Worm (Caenorhabditis elegans) whole organism, young adult: ENCODE measurements around the gene K08F8.7.

Experiments
- B0035.1 ChIP-seq: sonication (generic microtip); optimal IDR thresholded peaks from 2 replicates; lab custom pipeline; 2016; ENCODE audit warnings: missing genetic modification characterization, mild to moderate bottlenecking, missing compliant biosample characterization, missing genotype, missing genetic modification reagents
- B0261.1 ChIP-seq: sonication (generic microtip); optimal IDR thresholded peaks from 2 replicates; lab custom pipeline; 2016; ENCODE audit warnings: mild to moderate bottlenecking, missing genetic modification characterization, moderate library complexity, missing compliant biosample characterization
- F49E8.2 ChIP-seq: sonication (generic microtip); optimal IDR thresholded peaks from 3 replicates; lab custom pipeline; 2017; ENCODE audit warnings: missing genetic modification characterization, mild to moderate bottlenecking, missing compliant biosample characterization, antibody characterized with exemption, moderate library complexity; ENCODE audit not compliant: insufficient read depth
- Y67H2A.10 ChIP-seq: fragments of 200-800 bp; sonication (Bioruptor generic); conservative IDR thresholded peaks from 2 replicates; pipeline ENCODE4 v1.3.6; 2022; ENCODE audit warnings: missing genetic modification reagents, missing genetic modification characterization, missing compliant biosample characterization
- attf-3 ChIP-seq: fragments of 200-800 bp; sonication (Bioruptor generic); conservative IDR thresholded peaks from 2 replicates; pipeline ENCODE4 v1.3.6; 2022; ENCODE audit warnings: missing genetic modification reagents, missing genetic modification characterization, missing compliant biosample characterization
- fkh-3 ChIP-seq: sonication (generic microtip); optimal IDR thresholded peaks from 2 replicates; lab custom pipeline; 2016; ENCODE audit warnings: mild to moderate bottlenecking, missing genetic modification characterization, missing compliant biosample characterization
- hrde-1 ChIP-seq: sonication (generic microtip); optimal IDR thresholded peaks from 2 replicates; lab custom pipeline; 2016; ENCODE audit warnings: missing genetic modification characterization, mild to moderate bottlenecking, missing compliant biosample characterization, moderate library complexity, missing genotype, missing genetic modification reagents, borderline replicate concordance
- mxl-1 ChIP-seq: sonication (generic microtip); optimal IDR thresholded peaks from 2 replicates; lab custom pipeline; 2016; ENCODE audit warnings: missing genetic modification characterization, missing compliant biosample characterization
- nfyb-1 ChIP-seq: fragments of 200-800 bp; sonication (Bioruptor generic); IDR thresholded peaks from 2 replicates; pipeline ENCODE4 v1.3.6; 2022; ENCODE audit warnings: missing genetic modification reagents, missing genetic modification characterization, missing compliant biosample characterization
- pha-4 ChIP-seq: fragments of 150-350 bp; sonication (generic microtip); optimal IDR thresholded peaks from 2 replicates; lab custom pipeline; 2014; ENCODE audit warnings: missing biosample characterization, missing genetic modification reagents, missing genetic modification characterization
- snpc-1.1 ChIP-seq: sonication (generic microtip); optimal IDR thresholded peaks from 2 replicates; lab custom pipeline; 2017; ENCODE audit warnings: missing genetic modification characterization, mild to moderate bottlenecking, missing compliant biosample characterization, antibody characterized with exemption, moderate library complexity, missing genotype, missing genetic modification reagents; ENCODE audit not compliant: insufficient read depth
- snpc-4 ChIP-seq, 5 experiments: fragments of 150-350 bp in 1 of 5; sonication (generic microtip) in 4 of 5; optimal IDR thresholded peaks; 2 replicates each; lab custom pipeline; 2014 to 2018; ENCODE audit warnings: missing genetic modification characterization in 5 of 5, missing biosample characterization in 3 of 5, antibody characterized with exemption in 2 of 5, mild to moderate bottlenecking in 2 of 5, missing compliant biosample characterization in 2 of 5, missing genotype in 2 of 5, moderate library complexity in 2 of 5, missing genetic modification reagents in 1 of 5
- tbp1 ChIP-seq: fragments of 200-800 bp; sonication (Bioruptor generic); optimal IDR thresholded peaks from 2 replicates; lab custom pipeline; 2018; ENCODE audit warnings: mild to moderate bottlenecking, missing genetic modification characterization, missing compliant biosample characterization
- ztf-25 ChIP-seq: fragments of 200-800 bp; sonication (Bioruptor generic); IDR thresholded peaks from 2 replicates; pipeline ENCODE4 v1.3.6; 2022; ENCODE audit warnings: missing genetic modification reagents, missing genetic modification characterization, missing compliant biosample characterization

DNA sequence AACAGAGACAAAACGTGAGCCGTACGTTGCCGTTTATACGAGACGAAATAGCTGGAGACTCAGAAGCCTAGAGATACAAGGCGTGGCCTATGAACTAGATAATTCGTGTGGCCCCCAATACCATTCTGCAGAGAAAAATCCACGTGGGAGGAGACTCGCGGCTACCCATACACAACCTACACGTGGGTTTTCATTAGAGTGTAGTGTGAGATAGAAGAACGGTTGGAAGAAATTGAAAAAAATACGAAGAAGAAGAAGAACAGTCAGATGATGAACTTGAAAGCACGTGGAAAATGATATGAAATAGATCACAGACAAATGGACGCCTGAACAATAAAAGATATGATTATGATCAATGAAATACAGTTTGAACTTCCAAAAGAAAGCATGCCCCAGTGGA is 10.0 kb upstream of the K08F8.7 start:
- no peak for TF ChIP-seq pha-4 (tag; lab: Kevin White, UChicago)
- TF ChIP-seq hrde-1 (tag; lab: Kevin White, UChicago): no peak
- TF ChIP-seq F49E8.2 (tag; lab: Kevin White, UChicago): no peak
- no peak for TF ChIP-seq mxl-1 (tag; lab: Kevin White, UChicago)
- no peak for TF ChIP-seq B0035.1
- TF ChIP-seq nfyb-1 (GFP tag; lab: Robert Waterston, UW): no peak
- no peak for TF ChIP-seq ztf-25 (GFP tag; lab: Robert Waterston, UW)
- no peak for TF ChIP-seq fkh-3
- no peak for TF ChIP-seq snpc-4 (GFP tag; optimal IDR thresholded peaks at IDR 0.05; lab: Kevin White, UChicago)
- no peak for TF ChIP-seq snpc-4 (tag; optimal IDR thresholded peaks at IDR 0.05; lab: Kevin White, UChicago)
- no peak for TF ChIP-seq snpc-1.1 (tag; lab: Kevin White, UChicago)
- TF ChIP-seq tbp1: no peak
- TF ChIP-seq attf-3: no peak
- TF ChIP-seq Y67H2A.10: no peak
- no peak for TF ChIP-seq B0261.1
